Worm (Caenorhabditis elegans): Measurements from ENCODE around the gene srd-7.

- TF ChIP-seq T22C8.4 (GFP tag; IDR thresholded peaks at IDR 0.05) (no peak), flt-1 (GFP tag; IDR thresholded peaks at IDR 0.05) (peak; percentile 54; the same call in 1 of the 2 replicates), ref-1 (GFP tag; conservative IDR thresholded peaks at IDR 0.05) (no peak), med-1 (GFP tag; optimal IDR thresholded peaks at IDR 0.05; ENCODE audit: insufficient read depth) (no peak), tab-1 (GFP tag; IDR thresholded peaks at IDR 0.05) (peak; percentile 74), ztf-29 (GFP tag; IDR thresholded peaks at IDR 0.05) (no peak; the same call in 1 of the 2 replicates)
Observed at ce11 chrIV:10817030-10817429, 30.4 kb upstream of the srd-7 start.
